Worm (Caenorhabditis elegans): ENCODE results near the gene C33G3.5.

DNA sequence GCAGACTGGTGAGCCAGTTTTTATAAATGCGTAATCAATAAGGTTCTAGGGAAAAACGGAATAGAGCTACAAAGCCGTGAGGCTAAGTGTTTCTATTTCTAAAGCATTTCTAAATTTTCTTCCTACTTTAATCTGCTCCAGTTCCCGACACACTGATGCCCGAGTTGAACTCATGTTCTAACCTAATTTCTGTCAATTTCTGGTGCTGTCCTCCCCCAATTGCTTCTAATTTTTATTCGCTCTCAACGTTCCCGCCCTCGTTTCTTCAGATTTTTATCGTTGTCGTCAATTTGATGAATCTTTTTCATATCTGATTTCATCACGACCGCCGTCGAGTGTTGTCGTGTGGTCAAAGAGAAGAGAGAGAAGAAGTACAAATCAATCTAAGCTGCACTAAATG, 48.6 kb downstream of the C33G3.5 start:
- TF ChIP-seq lin-39 (tag; optimal IDR thresholded peaks at IDR 0.05) = no peak
- TF ChIP-seq ama-1 (optimal IDR thresholded peaks at IDR 0.05) = no peak
- no peak for TF ChIP-seq nhr-90 (tag; optimal IDR thresholded peaks at IDR 0.05; ENCODE audit: poor library complexity)
- TF ChIP-seq rnt-1 (tag; optimal IDR thresholded peaks at IDR 0.05) = no peak
- no peak for TF ChIP-seq snpc-4 (tag; optimal IDR thresholded peaks at IDR 0.05)
- TF ChIP-seq aly-2 (tag; optimal IDR thresholded peaks at IDR 0.05) = no peak
- no peak for TF ChIP-seq ztf-11 (tag; optimal IDR thresholded peaks at IDR 0.05)

Data from whole organism, L1 larva.